Worm (Caenorhabditis elegans): Measurements from ENCODE around the gene cdh-10.

DNA sequence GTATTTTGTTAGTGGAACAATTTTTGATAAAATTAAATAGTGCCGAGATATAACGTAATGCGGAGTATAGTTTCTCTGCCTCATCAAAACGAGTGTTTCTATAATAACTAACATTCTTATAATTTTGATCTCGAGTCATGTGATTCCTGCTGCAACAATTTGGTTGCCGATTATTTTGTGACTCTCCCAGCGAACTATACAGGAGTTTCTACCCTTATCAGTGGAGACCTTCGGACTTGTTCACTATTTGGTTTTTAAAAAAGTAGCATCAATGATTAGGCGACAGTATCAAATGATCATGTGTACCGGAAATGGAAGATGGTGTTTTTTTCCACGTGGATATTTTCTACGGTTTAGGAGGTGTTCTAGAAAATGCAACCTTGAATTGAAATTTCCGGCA, 3.1 kb upstream of the cdh-10 start:
- TF ChIP-seq saeg-2 (GFP tag; IDR thresholded peaks at IDR 0.05) = no peak
- TF ChIP-seq R02D3.7 (tag; optimal IDR thresholded peaks at IDR 0.05) = no peak
- no peak for TF ChIP-seq ZK546.5 (tag; optimal IDR thresholded peaks at IDR 0.05)
- TF ChIP-seq mxl-2 (GFP tag; conservative IDR thresholded peaks at IDR 0.05) = no peak
- no peak for TF ChIP-seq fos-1 (tag; optimal IDR thresholded peaks at IDR 0.05)
- TF ChIP-seq ztf-11 (tag; optimal IDR thresholded peaks at IDR 0.05) = no peak
- TF ChIP-seq T26A8.4 (GFP tag; IDR thresholded peaks at IDR 0.05) = no peak
- TF ChIP-seq mdl-1 (tag; optimal IDR thresholded peaks at IDR 0.05) = no peak

Measured in whole organism, L4 larva.